Fruit fly (Drosophila melanogaster): ENCODE results near the gene Pvr.

The Pvr gene

DNA sequence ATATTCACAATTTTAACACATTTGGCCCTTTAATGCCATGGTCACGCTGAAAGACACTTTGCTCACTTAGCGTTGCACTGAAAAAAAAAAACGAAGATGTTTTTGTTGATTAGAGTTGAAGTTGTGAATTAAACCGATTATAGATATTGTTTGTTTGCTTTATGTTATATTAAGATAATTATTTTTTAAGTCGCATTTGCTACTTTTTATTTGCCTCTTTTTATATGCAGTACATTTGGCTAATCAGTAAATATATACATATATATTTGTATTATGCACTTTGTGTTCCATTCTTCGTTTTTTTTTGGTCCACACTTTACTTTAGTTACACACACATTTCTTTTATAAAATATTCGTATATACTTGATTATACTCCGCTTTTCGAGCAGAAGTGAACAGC, 9.4 kb downstream of the Pvr start:
- no peak for TF ChIP-seq psq (optimal IDR thresholded peaks at IDR 0.05)
- no peak for TF ChIP-seq Myc (optimal IDR thresholded peaks at IDR 0.05)
- no peak for TF ChIP-seq ttk (optimal IDR thresholded peaks at IDR 0.05)
- TF ChIP-seq h (optimal IDR thresholded peaks at IDR 0.05), result no peak
- TF ChIP-seq insv (optimal IDR thresholded peaks at IDR 0.05), result no peak
- TF ChIP-seq Sin3A (optimal IDR thresholded peaks at IDR 0.05), result no peak

dm6 chr2L:8229628-8230027, 10.1 kb downstream of the Pvr start:
- TF ChIP-seq psq (optimal IDR thresholded peaks at IDR 0.05) (no peak), insv (optimal IDR thresholded peaks at IDR 0.05) (no peak), h (optimal IDR thresholded peaks at IDR 0.05) (no peak), ttk (optimal IDR thresholded peaks at IDR 0.05) (no peak), Sin3A (optimal IDR thresholded peaks at IDR 0.05) (no peak), Myc (optimal IDR thresholded peaks at IDR 0.05) (no peak)

dm6 chr2L:8229134-8229533, 10.5 kb downstream of the Pvr start:
- TF ChIP-seq Sin3A (optimal IDR thresholded peaks at IDR 0.05) (no peak), h (optimal IDR thresholded peaks at IDR 0.05) (no peak), psq (optimal IDR thresholded peaks at IDR 0.05) (no peak), insv (optimal IDR thresholded peaks at IDR 0.05) (no peak), ttk (optimal IDR thresholded peaks at IDR 0.05) (no peak), Myc (optimal IDR thresholded peaks at IDR 0.05) (no peak)

- TF ChIP-seq ttk (optimal IDR thresholded peaks at IDR 0.05), result no peak
- no peak for TF ChIP-seq psq (optimal IDR thresholded peaks at IDR 0.05)
- TF ChIP-seq Myc (optimal IDR thresholded peaks at IDR 0.05), result no peak
- TF ChIP-seq insv (optimal IDR thresholded peaks at IDR 0.05), result no peak
- TF ChIP-seq Sin3A (optimal IDR thresholded peaks at IDR 0.05), result no peak
- TF ChIP-seq h (optimal IDR thresholded peaks at IDR 0.05), result no peak
These were observed 19.2 kb downstream of the Pvr start, which contains the start of gene Snx6 for dm6 chr2L:8220393-8220934. Gene Snx6, minus strand, starts transcription at chr2L:8220741.

DNA sequence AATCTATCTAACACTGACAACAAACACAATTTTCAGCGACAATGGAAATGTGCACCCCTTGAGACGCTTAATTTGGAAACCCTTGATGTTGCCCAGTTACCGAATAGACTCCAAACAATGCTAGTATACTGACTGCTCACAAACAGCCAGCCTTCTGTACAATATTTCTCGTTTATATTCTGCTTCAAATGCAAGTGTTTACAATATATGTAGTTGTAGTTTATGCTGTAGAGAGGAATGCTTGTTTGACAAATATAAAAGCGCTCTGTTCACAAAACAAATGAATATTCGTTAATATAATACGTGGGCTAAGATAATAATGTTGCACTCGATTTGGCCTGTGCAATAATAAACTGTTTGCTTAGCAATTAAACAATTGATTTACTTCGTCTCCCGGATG, 21.8 kb downstream of the Pvr start, which contains the start of gene CG8292:
Gene CG8292, minus strand, starts transcription at position 101 of the 400 bp plus-strand sequence.
- TF ChIP-seq insv (optimal IDR thresholded peaks at IDR 0.05) (no peak), h (optimal IDR thresholded peaks at IDR 0.05) (no peak), ttk (optimal IDR thresholded peaks at IDR 0.05) (no peak), Myc (optimal IDR thresholded peaks at IDR 0.05) (no peak), Sin3A (optimal IDR thresholded peaks at IDR 0.05) (no peak), psq (optimal IDR thresholded peaks at IDR 0.05) (no peak)

DNA sequence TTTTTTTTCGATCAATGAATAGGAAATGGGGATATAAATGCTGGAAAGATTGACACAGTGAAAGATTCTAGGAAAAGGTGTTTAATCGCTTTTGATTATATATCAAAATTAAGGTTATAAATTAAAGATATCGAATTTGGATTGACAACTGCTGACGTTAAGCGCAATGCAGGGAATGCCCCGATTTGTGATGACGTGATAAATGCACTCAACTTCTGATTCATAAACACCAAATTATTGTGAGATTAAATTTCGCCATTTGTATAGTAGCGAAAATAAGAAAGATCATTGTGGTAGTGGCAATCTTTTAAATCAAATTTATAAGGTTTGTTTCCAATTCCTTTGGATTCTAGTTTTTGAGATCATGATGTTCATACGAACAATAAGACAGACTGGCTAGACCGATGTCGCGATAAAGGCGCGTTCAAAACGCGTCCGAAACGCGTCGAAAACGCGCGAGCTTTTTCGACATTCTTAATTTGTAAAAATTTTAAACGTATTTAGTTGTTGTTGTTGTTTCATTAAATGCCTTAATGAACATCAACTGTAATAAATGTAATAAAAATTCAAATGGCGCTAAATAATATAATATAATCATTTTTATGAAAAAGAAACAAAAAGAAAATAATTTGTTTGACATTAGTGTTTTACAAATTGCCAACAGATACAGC, 24.3 kb downstream of the Pvr start, which contains the start of gene CG8349:
Gene CG8349, plus strand, starts transcription at position 657 of the 671 bp plus-strand sequence.
- TF ChIP-seq Myc (optimal IDR thresholded peaks at IDR 0.05), result no peak
- no peak for TF ChIP-seq psq (optimal IDR thresholded peaks at IDR 0.05)
- TF ChIP-seq ttk (optimal IDR thresholded peaks at IDR 0.05), result no peak
- TF ChIP-seq insv (optimal IDR thresholded peaks at IDR 0.05), result no peak
- no peak for TF ChIP-seq Sin3A (optimal IDR thresholded peaks at IDR 0.05)
- no peak for TF ChIP-seq h (optimal IDR thresholded peaks at IDR 0.05)

dm6 chr2L:8213987-8214386, 25.7 kb downstream of the Pvr start, which contains the start of gene CG8353:
Gene CG8353, plus strand, starts transcription at chr2L:8214045.
- no peak for TF ChIP-seq ttk (optimal IDR thresholded peaks at IDR 0.05)
- no peak for TF ChIP-seq Myc (optimal IDR thresholded peaks at IDR 0.05)
- no peak for TF ChIP-seq h (optimal IDR thresholded peaks at IDR 0.05)
- no peak for TF ChIP-seq Sin3A (optimal IDR thresholded peaks at IDR 0.05)
- TF ChIP-seq insv (optimal IDR thresholded peaks at IDR 0.05), result no peak
- no peak for TF ChIP-seq psq (optimal IDR thresholded peaks at IDR 0.05)

DNA sequence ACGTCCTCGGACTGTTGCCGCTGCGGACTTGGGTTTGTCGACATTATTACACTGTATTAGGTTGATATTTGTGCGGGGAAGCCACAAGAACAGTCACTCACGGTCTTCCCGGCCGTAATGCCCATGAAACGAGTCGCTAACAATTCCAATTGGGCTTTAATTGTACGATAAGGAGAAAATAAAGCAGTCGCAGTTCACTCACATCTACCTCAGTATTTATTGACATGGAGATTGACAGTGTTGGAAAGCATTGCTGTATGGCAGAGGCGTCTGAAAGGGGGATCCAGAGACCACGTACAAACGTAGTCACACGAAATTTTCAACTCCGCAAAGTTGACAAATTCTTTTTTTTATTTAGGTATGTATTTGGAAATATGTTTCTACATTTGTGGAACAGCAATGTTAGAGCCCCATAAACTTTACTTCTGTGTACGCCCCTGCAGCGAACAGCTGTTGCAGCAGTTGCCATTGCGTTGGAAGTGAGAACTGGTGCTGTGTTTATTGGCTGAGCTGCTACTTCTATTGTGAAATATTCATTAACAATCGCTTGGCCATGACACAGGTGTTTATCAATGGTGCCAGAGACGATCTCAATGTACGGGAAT, 26.9 kb downstream of the Pvr start, which contains the start of the genes CG8372 and CG8360:
Gene CG8372, minus strand, starts transcription at position 237 of the 605 bp plus-strand sequence.
Gene CG8360, plus strand, starts transcription at position 294 of the 605 bp plus-strand sequence.
- TF ChIP-seq Myc (optimal IDR thresholded peaks at IDR 0.05) (no peak), insv (optimal IDR thresholded peaks at IDR 0.05) (no peak), Sin3A (optimal IDR thresholded peaks at IDR 0.05) (no peak), ttk (optimal IDR thresholded peaks at IDR 0.05) (no peak), psq (optimal IDR thresholded peaks at IDR 0.05) (no peak), h (optimal IDR thresholded peaks at IDR 0.05) (no peak)

dm6 chr2L:8211070-8211469, 28.6 kb downstream of the Pvr start, which contains the start of gene Ssb-c31a:
Gene Ssb-c31a, plus strand, starts transcription at chr2L:8211347.
- TF ChIP-seq ttk (optimal IDR thresholded peaks at IDR 0.05), result no peak
- no peak for TF ChIP-seq Sin3A (optimal IDR thresholded peaks at IDR 0.05)
- TF ChIP-seq Myc (optimal IDR thresholded peaks at IDR 0.05), result no peak

DNA sequence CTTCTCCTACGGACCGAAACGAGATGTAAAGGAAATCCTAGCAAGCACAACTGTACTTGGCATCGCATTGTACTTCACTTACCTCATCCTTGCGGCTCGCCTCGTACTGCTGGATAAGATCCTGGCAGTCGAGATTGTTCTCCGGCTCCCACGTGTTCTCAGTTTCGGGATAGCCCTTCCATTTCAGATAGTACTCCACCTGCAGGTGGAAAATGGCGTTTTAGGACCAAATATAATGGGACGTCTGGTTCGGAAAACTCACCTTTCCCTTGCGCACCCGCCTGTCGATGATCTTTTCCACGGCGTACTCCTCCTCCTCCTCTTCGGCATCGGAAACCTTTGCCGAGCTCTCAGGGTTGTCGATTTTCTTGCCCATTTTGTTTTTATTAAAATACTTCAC, 29.2 kb downstream of the Pvr start:
- TF ChIP-seq insv (optimal IDR thresholded peaks at IDR 0.05), result no peak
- no peak for TF ChIP-seq Sin3A (optimal IDR thresholded peaks at IDR 0.05)
- no peak for TF ChIP-seq Myc (optimal IDR thresholded peaks at IDR 0.05)
- TF ChIP-seq psq (optimal IDR thresholded peaks at IDR 0.05), result no peak

- TF ChIP-seq insv (optimal IDR thresholded peaks at IDR 0.05) (no peak), Myc (optimal IDR thresholded peaks at IDR 0.05) (no peak), psq (optimal IDR thresholded peaks at IDR 0.05) (no peak), ttk (optimal IDR thresholded peaks at IDR 0.05) (no peak), Sin3A (optimal IDR thresholded peaks at IDR 0.05) (no peak), h (optimal IDR thresholded peaks at IDR 0.05) (no peak)
These were observed 30.3 kb downstream of the Pvr start for dm6 chr2L:8209362-8209761.

- TF ChIP-seq insv (optimal IDR thresholded peaks at IDR 0.05) (no peak), Sin3A (optimal IDR thresholded peaks at IDR 0.05) (no peak), Myc (optimal IDR thresholded peaks at IDR 0.05) (no peak), h (optimal IDR thresholded peaks at IDR 0.05) (no peak)
These were observed 33.8 kb downstream of the Pvr start, which contains the start of gene CG8419 for dm6 chr2L:8205871-8206270. Gene CG8419, plus strand, starts transcription at chr2L:8206171.
